Fruit fly (Drosophila melanogaster) whole organism, embryonic: Measurements from ENCODE around the gene CG2663.

Source experiments
- Atf3 ChIP-seq: fragments of 200-800 bp; sonication (Bioruptor generic); optimal IDR thresholded peaks from 3 replicates; lab custom pipeline; 2016; ENCODE audit warnings: missing biosample characterization, missing genetic modification characterization
- BtbVII ChIP-seq: fragments of 200-800 bp; sonication (Bioruptor generic); optimal IDR thresholded peaks from 3 replicates; lab custom pipeline; 2017; ENCODE audit warnings: missing biosample characterization, mild to moderate bottlenecking, missing genetic modification characterization
- CG1024 ChIP-seq: fragments of 200-800 bp; sonication (Bioruptor generic); IDR thresholded peaks from 2 replicates; pipeline ENCODE4 v1.3.6; 2022; ENCODE audit warnings: missing biosample characterization, missing genetic modification characterization
- CG11247 ChIP-seq: fragments of 200-800 bp; sonication (Bioruptor generic); IDR thresholded peaks from 2 replicates; pipeline ENCODE4 v1.3.6; 2022; ENCODE audit warnings: missing biosample characterization, missing genetic modification characterization
- CG11695 ChIP-seq: fragments of 200-800 bp; sonication (Bioruptor generic); IDR thresholded peaks from 3 replicates; pipeline ENCODE4 v1.3.6; 2022; ENCODE audit warnings: missing biosample characterization, missing genetic modification characterization
- CG12391 ChIP-seq: fragments of 200-800 bp; sonication (Bioruptor generic); optimal IDR thresholded peaks from 3 replicates; lab custom pipeline; 2018; ENCODE audit warnings: missing biosample characterization, mild to moderate bottlenecking, missing genetic modification characterization, moderate library complexity
- CG13287 ChIP-seq: fragments of 200-800 bp; sonication (Bioruptor generic); IDR thresholded peaks from 2 replicates; pipeline ENCODE4 v1.3.6; 2022; ENCODE audit warnings: missing biosample characterization, missing genetic modification characterization; ENCODE audit not compliant: partially characterized antibody
- CG13424 ChIP-seq: fragments of 200-800 bp; sonication (Bioruptor generic); optimal IDR thresholded peaks from 2 replicates; lab custom pipeline; 2019; ENCODE audit warnings: missing biosample characterization, mild to moderate bottlenecking, missing genetic modification characterization, moderate library complexity
- CG14050 ChIP-seq: fragments of 200-800 bp; sonication (Bioruptor generic); IDR thresholded peaks from 3 replicates; pipeline ENCODE4 v1.3.6; 2022; ENCODE audit warnings: missing biosample characterization, missing genetic modification characterization
- CG15073 ChIP-seq: fragments of 200-800 bp; sonication (Bioruptor generic); optimal IDR thresholded peaks from 2 replicates; lab custom pipeline; 2016; ENCODE audit warnings: missing biosample characterization, missing genetic modification characterization
- CG15601 ChIP-seq: fragments of 200-800 bp; sonication (Bioruptor generic); optimal IDR thresholded peaks from 3 replicates; lab custom pipeline; 2019; ENCODE audit warnings: missing biosample characterization, mild to moderate bottlenecking, missing genetic modification characterization, moderate library complexity
- CG16815 ChIP-seq: fragments of 200-800 bp; sonication (Bioruptor generic); optimal IDR thresholded peaks from 3 replicates; lab custom pipeline; 2017; ENCODE audit warnings: missing biosample characterization, mild to moderate bottlenecking, missing genetic modification characterization
- CG3065 ChIP-seq: fragments of 200-800 bp; sonication (Bioruptor generic); optimal IDR thresholded peaks from 2 replicates; lab custom pipeline; 2016; ENCODE audit warnings: missing biosample characterization, missing genetic modification characterization
- CG3163 ChIP-seq: fragments of 200-800 bp; sonication (Bioruptor generic); optimal IDR thresholded peaks from 3 replicates; lab custom pipeline; 2016; ENCODE audit warnings: missing biosample characterization, missing genetic modification characterization
- CG4707 ChIP-seq: fragments of 200-800 bp; sonication (Bioruptor generic); optimal IDR thresholded peaks from 2 replicates; lab custom pipeline; 2018; ENCODE audit warnings: missing biosample characterization, mild to moderate bottlenecking, missing genetic modification characterization, moderate library complexity
- CG4730 ChIP-seq: fragments of 200-800 bp; sonication (Bioruptor generic); IDR thresholded peaks from 2 replicates; pipeline ENCODE4 v1.3.6; 2022; ENCODE audit warnings: missing biosample characterization, missing genetic modification characterization
- CG4854 ChIP-seq: fragments of 200-800 bp; sonication (Bioruptor generic); optimal IDR thresholded peaks from 2 replicates; lab custom pipeline; 2016; ENCODE audit warnings: missing biosample characterization, missing genetic modification characterization, inconsistent platforms
- CG6683 ChIP-seq: fragments of 200-800 bp; sonication (Bioruptor generic); optimal IDR thresholded peaks from 2 replicates; lab custom pipeline; 2017; ENCODE audit warnings: missing biosample characterization, mild to moderate bottlenecking, missing genetic modification characterization, missing genetic modification reagents
- CG7928 ChIP-seq: fragments of 200-800 bp; sonication (Bioruptor generic); optimal IDR thresholded peaks from 2 replicates; lab custom pipeline; 2017; ENCODE audit warnings: missing biosample characterization, mild to moderate bottlenecking, missing genetic modification characterization
- CG8089 ChIP-seq: fragments of 200-800 bp; sonication (Bioruptor generic); optimal IDR thresholded peaks from 3 replicates; lab custom pipeline; 2016; ENCODE audit warnings: missing biosample characterization, missing genetic modification characterization
- CrebB ChIP-seq: fragments of 200-800 bp; sonication (Bioruptor generic); optimal IDR thresholded peaks from 3 replicates; lab custom pipeline; 2018; ENCODE audit warnings: missing biosample characterization, mild to moderate bottlenecking, missing genetic modification characterization
- D ChIP-seq, 2 experiments: fragments of 200-800 bp in 1 of 2; fragments of >200 bp in 1 of 2; sonication (Bioruptor generic) in 1 of 2; optimal IDR thresholded peaks; 2 replicates in 1 of 2; 3 replicates in 1 of 2; lab custom pipeline; 2017; ENCODE audit warnings: mild to moderate bottlenecking in 1 of 2, missing biosample characterization in 1 of 2, missing genetic modification characterization in 1 of 2, missing genetic modification reagents in 1 of 2
- D19B ChIP-seq: fragments of 200-800 bp; sonication (Bioruptor generic); optimal IDR thresholded peaks from 2 replicates; lab custom pipeline; 2017; ENCODE audit warnings: missing biosample characterization, mild to moderate bottlenecking, missing genetic modification characterization
- Gsc ChIP-seq: fragments of 200-800 bp; sonication (Bioruptor generic); IDR thresholded peaks from 2 replicates; pipeline ENCODE4 v1.3.6; 2022; ENCODE audit warnings: missing biosample characterization, missing genetic modification characterization
- HLHmδ ChIP-seq: fragments of 200-800 bp; sonication (Bioruptor generic); optimal IDR thresholded peaks from 2 replicates; lab custom pipeline; 2018; ENCODE audit warnings: missing biosample characterization, mild to moderate bottlenecking, missing genetic modification characterization, moderate library complexity
- Hmr ChIP-seq: fragments of 200-800 bp; sonication (Bioruptor generic); optimal IDR thresholded peaks from 3 replicates; lab custom pipeline; 2017; ENCODE audit warnings: mild to moderate bottlenecking, missing biosample characterization, missing genetic modification reagents, missing genetic modification characterization
- Hr3 ChIP-seq: fragments of 200-800 bp; sonication (Bioruptor generic); optimal IDR thresholded peaks from 3 replicates; lab custom pipeline; 2016; ENCODE audit warnings: missing biosample characterization, missing genetic modification characterization
- Hr78 ChIP-seq, 2 experiments: fragments of 200-800 bp in 1 of 2; fragments of >200 bp in 1 of 2; sonication (Bioruptor generic) in 1 of 2; optimal IDR thresholded peaks; 2 replicates each; lab custom pipeline; 2017 to 2019; ENCODE audit warnings: missing biosample characterization in 2 of 2, missing genetic modification characterization in 2 of 2, mild to moderate bottlenecking in 1 of 2, moderate library complexity in 1 of 2
- Nf-YB ChIP-seq: fragments of 200-800 bp; sonication (Bioruptor generic); optimal IDR thresholded peaks from 3 replicates; lab custom pipeline; 2019; ENCODE audit warnings: missing biosample characterization, mild to moderate bottlenecking, missing genetic modification characterization, moderate library complexity
- Nf-YC ChIP-seq: fragments of 200-800 bp; optimal IDR thresholded peaks from 3 replicates; lab custom pipeline; 2019; ENCODE audit warnings: missing biosample characterization, mild to moderate bottlenecking, missing genetic modification characterization, moderate library complexity
- TFAM ChIP-seq: fragments of 200-800 bp; sonication (Bioruptor generic); optimal IDR thresholded peaks from 2 replicates; lab custom pipeline; 2017; ENCODE audit warnings: missing biosample characterization, missing genetic modification characterization, inconsistent platforms
- chif ChIP-seq, 2 experiments: fragments of 200-800 bp; sonication (Bioruptor generic); optimal IDR thresholded peaks; 3 replicates each; lab custom pipeline; 2016; ENCODE audit warnings: missing biosample characterization in 2 of 2, missing genetic modification characterization in 2 of 2
- crc ChIP-seq: fragments of 200-800 bp; sonication (Bioruptor generic); optimal IDR thresholded peaks from 2 replicates; lab custom pipeline; 2016; ENCODE audit warnings: missing biosample characterization, missing genetic modification characterization
- disco-r ChIP-seq: fragments of 200-800 bp; sonication (Bioruptor generic); optimal IDR thresholded peaks from 2 replicates; lab custom pipeline; 2016; ENCODE audit warnings: missing biosample characterization, missing genetic modification characterization
- dmrt99B ChIP-seq: fragments of 200-800 bp; sonication (Bioruptor generic); optimal IDR thresholded peaks from 2 replicates; lab custom pipeline; 2018; ENCODE audit warnings: missing biosample characterization, mild to moderate bottlenecking, missing genetic modification characterization, moderate library complexity
- emc ChIP-seq: fragments of 200-800 bp; sonication (Bioruptor generic); optimal IDR thresholded peaks from 2 replicates; lab custom pipeline; 2016; ENCODE audit warnings: missing biosample characterization, missing genetic modification characterization
- exex ChIP-seq: fragments of 200-800 bp; sonication (Bioruptor generic); optimal IDR thresholded peaks from 4 replicates; lab custom pipeline; 2018; ENCODE audit warnings: missing biosample characterization, mild to moderate bottlenecking, missing genetic modification characterization, moderate library complexity
- luna ChIP-seq: fragments of 200-800 bp; sonication (Bioruptor generic); optimal IDR thresholded peaks from 2 replicates; lab custom pipeline; 2016; ENCODE audit warnings: missing biosample characterization, missing genetic modification characterization
- nerfin-2 ChIP-seq: fragments of 200-800 bp; sonication (Bioruptor generic); IDR thresholded peaks from 2 replicates; pipeline ENCODE4 v1.3.6; 2022; ENCODE audit warnings: missing biosample characterization, missing genetic modification characterization; ENCODE audit not compliant: partially characterized antibody
- onecut ChIP-seq: fragments of 200-800 bp; sonication (Bioruptor generic); IDR thresholded peaks from 2 replicates; pipeline ENCODE4 v1.3.6; 2022; ENCODE audit warnings: missing biosample characterization, missing genetic modification characterization
- pita ChIP-seq: fragments of 200-800 bp; sonication (Bioruptor generic); optimal IDR thresholded peaks from 2 replicates; lab custom pipeline; 2017; ENCODE audit warnings: missing biosample characterization, mild to moderate bottlenecking, missing genetic modification characterization
- pzg ChIP-seq: fragments of 200-800 bp; sonication (Bioruptor generic); optimal IDR thresholded peaks from 3 replicates; lab custom pipeline; 2018; ENCODE audit warnings: missing biosample characterization, mild to moderate bottlenecking, missing genetic modification characterization, moderate library complexity
- run ChIP-seq: fragments of 200-800 bp; sonication (Bioruptor generic); optimal IDR thresholded peaks from 3 replicates; lab custom pipeline; 2018; ENCODE audit warnings: missing biosample characterization, mild to moderate bottlenecking, missing genetic modification characterization
- sc ChIP-seq, 3 experiments: fragments of >200 bp in 2 of 3; fragments of 200-800 bp in 1 of 3; sonication (Bioruptor generic) in 1 of 3; optimal IDR thresholded peaks; 2 replicates in 2 of 3; 3 replicates in 1 of 3; lab custom pipeline; 2017; ENCODE audit warnings: mild to moderate bottlenecking in 1 of 3, missing biosample characterization in 1 of 3, missing genetic modification characterization in 1 of 3, missing genetic modification reagents in 1 of 3
- scrt ChIP-seq: fragments of 200-800 bp; sonication (Bioruptor generic); optimal IDR thresholded peaks from 2 replicates; lab custom pipeline; 2018; ENCODE audit warnings: missing biosample characterization, mild to moderate bottlenecking, missing genetic modification characterization, moderate library complexity
- stwl ChIP-seq: fragments of 200-800 bp; sonication (Bioruptor generic); optimal IDR thresholded peaks from 3 replicates; lab custom pipeline; 2018; ENCODE audit warnings: missing biosample characterization, mild to moderate bottlenecking, missing genetic modification characterization, moderate library complexity
- tna ChIP-seq: fragments of 200-800 bp; sonication (Bioruptor generic); IDR thresholded peaks from 2 replicates; pipeline ENCODE4 v1.3.6; 2022; ENCODE audit warnings: missing biosample characterization, missing genetic modification characterization; ENCODE audit not compliant: partially characterized antibody
- twi ChIP-seq: fragments of 200-800 bp; optimal IDR thresholded peaks from 2 replicates; lab custom pipeline; 2019; ENCODE audit warnings: missing biosample characterization, mild to moderate bottlenecking, missing genetic modification characterization, moderate library complexity
- vnd ChIP-seq: fragments of 200-800 bp; sonication (Bioruptor generic); IDR thresholded peaks from 3 replicates; pipeline ENCODE4 v1.3.6; 2022; ENCODE audit warnings: missing biosample characterization, missing genetic modification characterization; ENCODE audit not compliant: partially characterized antibody

CG2663 gene

dm6 chr3R:5357935-5358414 is 46.0 kb downstream of the CG2663 start, which contains the start of gene Prosbeta7 (continued):
- no peak for TF ChIP-seq CG4854 (GFP tag; lab: Kevin White, UChicago)
- no peak for TF ChIP-seq D19B (GFP tag; lab: Kevin White, UChicago)
- TF ChIP-seq Nf-YB (GFP tag; lab: Kevin White, UChicago) = no peak
- TF ChIP-seq CG11695 = no peak
- TF ChIP-seq CG11247 = no peak
- TF ChIP-seq CG14050 (GFP tag; lab: Robert Waterston, UW) = no peak
- TF ChIP-seq run (tag; lab: Kevin White, UChicago) = no peak
- TF ChIP-seq exex (tag; lab: Kevin White, UChicago) = no peak
- no peak for TF ChIP-seq CG7928
- TF ChIP-seq vnd (GFP tag; lab: Robert Waterston, UW) = peak; percentile 8; the same call in 1 of the 3 replicates
- TF ChIP-seq disco-r = no peak
- no peak for TF ChIP-seq CG3163 (GFP tag; lab: Kevin White, UChicago)
- TF ChIP-seq HLHmδ = no peak
- no peak for TF ChIP-seq CG3065 (GFP tag; lab: Kevin White, UChicago)
- peak; percentile 86 for TF ChIP-seq pzg (GFP tag; lab: Kevin White, UChicago)
- TF ChIP-seq CG8089 (GFP tag; lab: Kevin White, UChicago) = no peak
- no peak for TF ChIP-seq CrebB (tag; lab: Kevin White, UChicago)
- no peak for TF ChIP-seq Hmr
- TF ChIP-seq CG16815 = no peak
- TF ChIP-seq emc (GFP tag; lab: Kevin White, UChicago) = no peak
- TF ChIP-seq tna = 0 out of 2 replicates have a peak, but pooled peaks have one; percentile 18
- TF ChIP-seq scrt (GFP tag; lab: Kevin White, UChicago) = no peak
- no peak for TF ChIP-seq CG13424
- no peak for TF ChIP-seq Hr3 (GFP tag; lab: Kevin White, UChicago)
- TF ChIP-seq CG4730 (GFP tag; lab: Robert Waterston, UW) = no peak
- no peak for TF ChIP-seq CG6683
- TF ChIP-seq D (optimal IDR thresholded peaks at IDR 0.05; lab: Kevin White, UChicago) = no peak
- no peak for TF ChIP-seq D (GFP tag; optimal IDR thresholded peaks at IDR 0.05; lab: Kevin White, UChicago)
- no peak for TF ChIP-seq BtbVII (GFP tag; lab: Kevin White, UChicago)
- no peak for TF ChIP-seq pita
- TF ChIP-seq CG15073 = no peak
- TF ChIP-seq nerfin-2 = 0 out of 2 replicates have a peak, but pooled peaks have one; percentile 30
- no peak for TF ChIP-seq onecut (GFP tag; lab: Robert Waterston, UW)
- TF ChIP-seq chif (GFP tag; optimal IDR thresholded peaks at IDR 0.05; lab: Kevin White, UChicago) = no peak
- peak; percentile 65 for TF ChIP-seq Nf-YC (tag; lab: Kevin White, UChicago)
- TF ChIP-seq Gsc = no peak
- no peak for TF ChIP-seq CG1024 (GFP tag; lab: Robert Waterston, UW)
- TF ChIP-seq CG15601 (tag; lab: Kevin White, UChicago) = peak; percentile 10
- TF ChIP-seq luna (GFP tag; lab: Kevin White, UChicago) = no peak
- TF ChIP-seq twi = peak; percentile 45
- no peak for TF ChIP-seq Atf3
- TF ChIP-seq TFAM (GFP tag; lab: Kevin White, UChicago) = no peak
- TF ChIP-seq dmrt99B (tag; lab: Kevin White, UChicago) = no peak
- TF ChIP-seq CG13287 (GFP tag; lab: Robert Waterston, UW) = peak; percentile 90
- TF ChIP-seq stwl = peak; percentile 100
- no peak for TF ChIP-seq sc (optimal IDR thresholded peaks at IDR 0.05; lab: Kevin White, UChicago)
- TF ChIP-seq sc (GFP tag; optimal IDR thresholded peaks at IDR 0.05; lab: Kevin White, UChicago) = no peak
- no peak for TF ChIP-seq crc (GFP tag; lab: Kevin White, UChicago)
- TF ChIP-seq Hr78 (GFP tag; optimal IDR thresholded peaks at IDR 0.05; lab: Kevin White, UChicago) = no peak
- no peak for TF ChIP-seq CG4707
- TF ChIP-seq CG12391 (tag; lab: Kevin White, UChicago) = no peak
